Worm (Caenorhabditis elegans) whole organism, young adult: ENCODE data around the gene ubxn-6.

Experiments used
- B0261.1 ChIP-seq: sonication (generic microtip); optimal IDR thresholded peaks from 2 replicates; lab custom pipeline; 2016; ENCODE audit warnings: mild to moderate bottlenecking, missing genetic modification characterization, moderate library complexity, missing compliant biosample characterization
- F22D6.2 ChIP-seq: sonication (generic microtip); optimal IDR thresholded peaks from 2 replicates; lab custom pipeline; 2016; ENCODE audit warnings: mild to moderate bottlenecking, missing genetic modification characterization, missing compliant biosample characterization
- F23B12.7 ChIP-seq: sonication (generic microtip); optimal IDR thresholded peaks from 2 replicates; lab custom pipeline; 2017; ENCODE audit warnings: missing genetic modification characterization, mild to moderate bottlenecking, missing compliant biosample characterization, antibody characterized with exemption, moderate library complexity; ENCODE audit not compliant: insufficient read depth
- F37B4.10 ChIP-seq: fragments of 200-800 bp; sonication (Bioruptor generic); IDR thresholded peaks from 2 replicates; pipeline ENCODE4 v1.3.6; 2022; ENCODE audit warnings: missing genetic modification characterization, missing compliant biosample characterization
- F57A8.1 ChIP-seq: fragments of 200-800 bp; sonication (Bioruptor generic); optimal IDR thresholded peaks from 2 replicates; lab custom pipeline; 2018; ENCODE audit warnings: mild to moderate bottlenecking, missing genetic modification characterization, moderate library complexity, missing compliant biosample characterization
- F57C9.4 ChIP-seq: sonication (generic microtip); optimal IDR thresholded peaks from 2 replicates; lab custom pipeline; 2017; ENCODE audit warnings: mild to moderate bottlenecking, missing genetic modification characterization, missing compliant biosample characterization
- ZK185.1 ChIP-seq: sonication (generic microtip); optimal IDR thresholded peaks from 2 replicates; lab custom pipeline; 2016; ENCODE audit warnings: mild to moderate bottlenecking, missing genetic modification characterization, missing compliant biosample characterization; ENCODE audit not compliant: poor library complexity, severe bottlenecking
- aptf-3 ChIP-seq: fragments of 200-800 bp; sonication (Bioruptor generic); IDR thresholded peaks from 2 replicates; pipeline ENCODE4 v1.3.6; 2022; ENCODE audit warnings: missing genetic modification characterization, missing compliant biosample characterization
- attf-3 ChIP-seq: fragments of 200-800 bp; sonication (Bioruptor generic); conservative IDR thresholded peaks from 2 replicates; pipeline ENCODE4 v1.3.6; 2022; ENCODE audit warnings: missing genetic modification reagents, missing genetic modification characterization, missing compliant biosample characterization
- bed-1 ChIP-seq: fragments of 200-800 bp; sonication (Bioruptor generic); IDR thresholded peaks from 2 replicates; pipeline ENCODE4 v1.3.6; 2022; ENCODE audit warnings: missing genetic modification reagents, missing genetic modification characterization, missing compliant biosample characterization
- bed-2 ChIP-seq: fragments of 200-800 bp; sonication (Bioruptor generic); IDR thresholded peaks from 2 replicates; pipeline ENCODE4 v1.3.6; 2022; ENCODE audit warnings: missing genetic modification reagents, missing genetic modification characterization, missing compliant biosample characterization
- cebp-1 ChIP-seq, 2 experiments: fragments of 200-800 bp in 1 of 2; sonication (Bioruptor generic) in 1 of 2; sonication (generic microtip) in 1 of 2; IDR thresholded peaks in 1 of 2; optimal IDR thresholded peaks in 1 of 2; 2 replicates each; pipeline versions ENCODE4 v1.3.6 to Lab custom; 2017 to 2022; ENCODE audit warnings: missing compliant biosample characterization in 2 of 2, missing genetic modification characterization in 2 of 2, mild to moderate bottlenecking in 1 of 2, missing genetic modification reagents in 1 of 2, moderate library complexity in 1 of 2
- ceh-100 ChIP-seq: fragments of 200-800 bp; sonication (Bioruptor generic); IDR thresholded peaks from 2 replicates; pipeline ENCODE4 v1.3.6; 2022; ENCODE audit warnings: missing genetic modification reagents, missing genetic modification characterization, missing compliant biosample characterization
- ceh-40 ChIP-seq: fragments of 200-800 bp; sonication (Bioruptor generic); IDR thresholded peaks from 2 replicates; pipeline ENCODE4 v1.3.6; 2022; ENCODE audit warnings: missing genetic modification characterization, missing compliant biosample characterization
- ceh-58 ChIP-seq: fragments of 200-800 bp; sonication (Bioruptor generic); IDR thresholded peaks from 2 replicates; pipeline ENCODE4 v1.3.6; 2022; ENCODE audit warnings: missing genetic modification characterization, missing compliant biosample characterization
- die-1 ChIP-seq: sonication (generic microtip); optimal IDR thresholded peaks from 2 replicates; lab custom pipeline; 2016; ENCODE audit warnings: missing genotype, mild to moderate bottlenecking, missing genetic modification characterization, missing compliant biosample characterization
- egrh-3 ChIP-seq: fragments of 200-800 bp; sonication (Bioruptor generic); IDR thresholded peaks from 2 replicates; pipeline ENCODE4 v1.3.6; 2022; ENCODE audit warnings: missing genetic modification reagents, missing genetic modification characterization, missing compliant biosample characterization
- hlh-12 ChIP-seq: sonication (generic microtip); optimal IDR thresholded peaks from 2 replicates; lab custom pipeline; 2016; ENCODE audit warnings: missing genetic modification characterization, missing compliant biosample characterization
- hlh-26 ChIP-seq: fragments of 200-800 bp; sonication (Bioruptor generic); conservative IDR thresholded peaks from 2 replicates; pipeline ENCODE4 v1.3.6; 2022; ENCODE audit warnings: missing genetic modification reagents, missing genetic modification characterization, missing compliant biosample characterization
- hrde-1 ChIP-seq: sonication (generic microtip); optimal IDR thresholded peaks from 2 replicates; lab custom pipeline; 2016; ENCODE audit warnings: missing genetic modification characterization, mild to moderate bottlenecking, missing compliant biosample characterization, moderate library complexity, missing genotype, missing genetic modification reagents, borderline replicate concordance
- let-607 ChIP-seq, 2 experiments: fragments of 200-800 bp in 1 of 2; sonication (Bioruptor generic) in 1 of 2; sonication (generic microtip) in 1 of 2; optimal IDR thresholded peaks; 2 replicates each; lab custom pipeline; 2016 to 2018; ENCODE audit warnings: mild to moderate bottlenecking in 2 of 2, missing compliant biosample characterization in 2 of 2, missing genetic modification characterization in 2 of 2, moderate library complexity in 2 of 2, missing genotype in 1 of 2
- lin-26 ChIP-seq: fragments of 200-800 bp; sonication (Bioruptor generic); IDR thresholded peaks from 2 replicates; pipeline ENCODE4 v1.3.6; 2022; ENCODE audit warnings: missing genetic modification reagents, missing genetic modification characterization, missing compliant biosample characterization
- lin-35 ChIP-seq, 3 experiments: fragments of 150-350 bp in 2 of 3; sonication (generic microtip) in 1 of 3; optimal IDR thresholded peaks; 2 replicates each; lab custom pipeline; 2014 to 2018; ENCODE audit warnings: missing biosample characterization in 3 of 3, missing genetic modification characterization in 3 of 3, missing genetic modification reagents in 3 of 3
- lsl-1 ChIP-seq: fragments of 200-800 bp; sonication (Bioruptor generic); optimal IDR thresholded peaks from 2 replicates; lab custom pipeline; 2018; ENCODE audit warnings: mild to moderate bottlenecking, missing genetic modification characterization, moderate library complexity, missing compliant biosample characterization
- lsy-27 ChIP-seq: sonication (generic microtip); optimal IDR thresholded peaks from 2 replicates; lab custom pipeline; 2017; ENCODE audit warnings: missing genetic modification characterization, mild to moderate bottlenecking, missing compliant biosample characterization, antibody characterized with exemption, missing genotype, borderline replicate concordance; ENCODE audit not compliant: insufficient read depth
- madf-3 ChIP-seq: fragments of 200-800 bp; sonication (Bioruptor generic); IDR thresholded peaks from 2 replicates; pipeline ENCODE4 v1.3.6; 2022; ENCODE audit warnings: missing genetic modification reagents, missing genetic modification characterization, missing compliant biosample characterization
- madf-6 ChIP-seq: fragments of 200-800 bp; sonication (Bioruptor generic); IDR thresholded peaks from 2 replicates; pipeline ENCODE4 v1.3.6; 2022; ENCODE audit warnings: missing genetic modification reagents, missing genetic modification characterization, missing compliant biosample characterization
- mes-4 ChIP-seq: sonication (generic microtip); optimal IDR thresholded peaks from 2 replicates; lab custom pipeline; 2016; ENCODE audit warnings: missing genotype, missing genetic modification characterization, missing compliant biosample characterization
- nfya-1 ChIP-seq: sonication (generic microtip); optimal IDR thresholded peaks from 2 replicates; lab custom pipeline; 2017; ENCODE audit warnings: antibody characterized with exemption, missing compliant biosample characterization, missing genetic modification characterization, borderline replicate concordance; ENCODE audit not compliant: insufficient read depth
- nfya-2 ChIP-seq: fragments of 200-800 bp; sonication (Bioruptor generic); IDR thresholded peaks from 2 replicates; pipeline ENCODE4 v1.3.6; 2022; ENCODE audit warnings: missing genetic modification reagents, missing genetic modification characterization, missing compliant biosample characterization
- nhr-179 ChIP-seq: sonication (generic microtip); optimal IDR thresholded peaks from 2 replicates; lab custom pipeline; 2016; ENCODE audit warnings: mild to moderate bottlenecking, missing genetic modification characterization, missing compliant biosample characterization
- nhr-90 ChIP-seq: sonication (generic microtip); optimal IDR thresholded peaks from 2 replicates; lab custom pipeline; 2016; ENCODE audit warnings: missing genotype, mild to moderate bottlenecking, missing genetic modification characterization, missing compliant biosample characterization
- rcor-1 ChIP-seq: fragments of 200-800 bp; sonication (Bioruptor generic); IDR thresholded peaks from 2 replicates; pipeline ENCODE4 v1.3.6; 2022; ENCODE audit warnings: missing genetic modification reagents, missing genetic modification characterization, missing compliant biosample characterization
- repo-1 ChIP-seq: sonication (generic microtip); optimal IDR thresholded peaks from 2 replicates; lab custom pipeline; 2017; ENCODE audit warnings: mild to moderate bottlenecking, missing genetic modification characterization, missing compliant biosample characterization
- rpc-1 ChIP-seq, 2 experiments: fragments of 150-350 bp in 1 of 2; sonication (generic microtip) in 1 of 2; optimal IDR thresholded peaks; 2 replicates each; lab custom pipeline; 2014 to 2018; ENCODE audit warnings: missing biosample characterization in 1 of 2, missing genetic modification characterization in 1 of 2, missing genetic modification reagents in 1 of 2, missing genotype in 1 of 2
- snpc-1.3 ChIP-seq: sonication (generic microtip); optimal IDR thresholded peaks from 2 replicates; lab custom pipeline; 2017; ENCODE audit warnings: missing genetic modification characterization, mild to moderate bottlenecking, missing compliant biosample characterization, antibody characterized with exemption, moderate library complexity, missing genotype, missing genetic modification reagents; ENCODE audit not compliant: insufficient read depth
- snpc-3.4 ChIP-seq: sonication (generic microtip); optimal IDR thresholded peaks from 2 replicates; lab custom pipeline; 2017; ENCODE audit warnings: missing genetic modification characterization, mild to moderate bottlenecking, missing compliant biosample characterization, antibody characterized with exemption, moderate library complexity, missing genotype, missing genetic modification reagents
- sptf-2 ChIP-seq: fragments of 200-800 bp; sonication (Bioruptor generic); optimal IDR thresholded peaks from 2 replicates; lab custom pipeline; 2018; ENCODE audit warnings: mild to moderate bottlenecking, missing genetic modification characterization, missing compliant biosample characterization
- unc-130 ChIP-seq: sonication (generic microtip); optimal IDR thresholded peaks from 2 replicates; lab custom pipeline; 2016; ENCODE audit warnings: missing genetic modification reagents, missing genetic modification characterization, missing compliant biosample characterization
- ztf-18 ChIP-seq: sonication (generic microtip); optimal IDR thresholded peaks from 2 replicates; lab custom pipeline; 2016; ENCODE audit warnings: missing genotype, mild to moderate bottlenecking, missing genetic modification characterization, missing compliant biosample characterization
- ztf-22 ChIP-seq: fragments of 200-800 bp; sonication (Bioruptor generic); optimal IDR thresholded peaks from 2 replicates; lab custom pipeline; 2018; ENCODE audit warnings: mild to moderate bottlenecking, missing genetic modification characterization, moderate library complexity, missing compliant biosample characterization
- ztf-28 ChIP-seq: fragments of 200-800 bp; sonication (Bioruptor generic); IDR thresholded peaks from 2 replicates; pipeline ENCODE4 v1.3.6; 2022; ENCODE audit warnings: missing genetic modification reagents, missing genetic modification characterization, missing compliant biosample characterization
- ztf-3 ChIP-seq: fragments of 200-800 bp; sonication (Bioruptor generic); optimal IDR thresholded peaks from 2 replicates; lab custom pipeline; 2018; ENCODE audit warnings: mild to moderate bottlenecking, missing genetic modification characterization, missing compliant biosample characterization

Gene ubxn-6

ce11 chrIV:4811863-4812262, 2.6 kb upstream of the ubxn-6 start, which contains the start of gene srw-95 (continued):
- TF ChIP-seq unc-130 (GFP tag; lab: Kevin White, UChicago) (peak; percentile 5), egrh-3 (GFP tag; lab: Robert Waterston, UW) (no peak), bed-1 (0 out of 2 replicates have a peak, but pooled peaks have one; percentile 8), F37B4.10 (no peak), ceh-40 (GFP tag; lab: Robert Waterston, UW) (no peak), lin-35 (GFP tag; optimal IDR thresholded peaks at IDR 0.05; lab: Kevin White, UChicago) (peak in 1 of 3 experiments; percentile 11), madf-3 (GFP tag; lab: Robert Waterston, UW) (0 out of 2 replicates have a peak, but pooled peaks have one; percentile 71), ztf-22 (no peak), aptf-3 (GFP tag; lab: Robert Waterston, UW) (no peak), rpc-1 (optimal IDR thresholded peaks at IDR 0.05; lab: Kevin White, UChicago) (no peak), rpc-1 (tag; optimal IDR thresholded peaks at IDR 0.05; lab: Kevin White, UChicago) (no peak), ceh-58 (GFP tag; lab: Robert Waterston, UW) (no peak), hlh-26 (GFP tag; lab: Robert Waterston, UW) (no peak), madf-6 (GFP tag; lab: Robert Waterston, UW) (peak; percentile 45; the same call in 1 of the 2 replicates), F22D6.2 (tag; lab: Kevin White, UChicago) (no peak), nfya-2 (GFP tag; lab: Robert Waterston, UW) (no peak), ZK185.1 (tag; lab: Kevin White, UChicago) (no peak), nhr-179 (tag; lab: Kevin White, UChicago) (no peak), nfya-1 (no peak), ztf-3 (GFP tag; lab: Kevin White, UChicago) (no peak), B0261.1 (tag; lab: Kevin White, UChicago) (no peak), attf-3 (GFP tag; lab: Robert Waterston, UW) (no peak), ceh-100 (GFP tag; lab: Robert Waterston, UW) (0 out of 2 replicates have a peak, but pooled peaks have one; percentile 40), mes-4 (tag; lab: Kevin White, UChicago) (no peak), F23B12.7 (no peak), sptf-2 (GFP tag; lab: Kevin White, UChicago) (no peak), hrde-1 (tag; lab: Kevin White, UChicago) (peak; percentile 53), cebp-1 (GFP tag; IDR thresholded peaks at IDR 0.05; lab: Robert Waterston, UW) (no peak), cebp-1 (tag; optimal IDR thresholded peaks at IDR 0.05; lab: Kevin White, UChicago) (peak; percentile 16)

ce11 chrIV:4810377-4810984, 1.2 kb upstream of the ubxn-6 start, which contains the start of gene eif-1.A:
Gene eif-1.A (plus strand): TSS chrIV:4810934.
- TF ChIP-seq snpc-3.4 (tag; lab: Kevin White, UChicago) (no peak), lsy-27 (tag; lab: Kevin White, UChicago) (no peak), nhr-90 (tag; lab: Kevin White, UChicago) (no peak), ztf-28 (GFP tag; lab: Robert Waterston, UW) (no peak), let-607 (tag; optimal IDR thresholded peaks at IDR 0.05; lab: Kevin White, UChicago) (peak in 1 of 2 experiments; percentile 7), F22D6.2 (tag; lab: Kevin White, UChicago) (no peak), bed-2 (GFP tag; lab: Robert Waterston, UW) (no peak), F57A8.1 (no peak), ceh-58 (GFP tag; lab: Robert Waterston, UW) (no peak), mes-4 (tag; lab: Kevin White, UChicago) (no peak), lsl-1 (GFP tag; lab: Kevin White, UChicago) (peak; percentile 39), die-1 (tag; lab: Kevin White, UChicago) (no peak), repo-1 (no peak), lin-26 (no peak), rcor-1 (GFP tag; lab: Robert Waterston, UW) (no peak), F57C9.4 (tag; lab: Kevin White, UChicago) (no peak), ztf-18 (peak; percentile 15), bed-1 (no peak), hlh-12 (tag; lab: Kevin White, UChicago) (no peak), cebp-1 (GFP tag; IDR thresholded peaks at IDR 0.05; lab: Robert Waterston, UW) (no peak), cebp-1 (tag; optimal IDR thresholded peaks at IDR 0.05; lab: Kevin White, UChicago) (peak; percentile 39), rpc-1 (optimal IDR thresholded peaks at IDR 0.05; lab: Kevin White, UChicago) (peak; percentile 4), rpc-1 (tag; optimal IDR thresholded peaks at IDR 0.05; lab: Kevin White, UChicago) (no peak), snpc-1.3 (tag; lab: Kevin White, UChicago) (no peak)
